Worm (Caenorhabditis elegans) whole organism, L4/young adult: ENCODE data around the gene Y45F10B.59.
"Not testable (repeated sequence)": the region's sequence is repeated elsewhere in the genome, so short reads cannot be mapped to it uniquely, and the experiment has no call there.

Experiments used
- W03F9.2 ChIP-seq: fragments of 150-350 bp; optimal IDR thresholded peaks from 2 replicates; lab custom pipeline; 2014; ENCODE audit warnings: missing biosample characterization, missing genetic modification characterization
- dao-5 ChIP-seq: sonication (generic microtip); optimal IDR thresholded peaks from 2 replicates; lab custom pipeline; 2016; ENCODE audit warnings: missing genotype, missing genetic modification characterization, moderate library complexity, missing compliant biosample characterization
- him-1 ChIP-seq: sonication (generic microtip); optimal IDR thresholded peaks from 2 replicates; lab custom pipeline; 2016; ENCODE audit warnings: missing genotype, missing genetic modification reagents, missing genetic modification characterization, missing compliant biosample characterization

Y45F10B.59 gene

ce11 chrIV:13588544-13589043 lies 13.8 kb upstream of the Y45F10B.59 start, which contains the start of gene sru-9:
sru-9 (plus strand) TSS chrIV:13588993.
- TF ChIP-seq him-1; dao-5; W03F9.2 (tag; lab: Kevin White, UChicago): not testable (repeated sequence)

ce11 chrIV:13591645-13592044 lies 10.8 kb upstream of the Y45F10B.59 start, which contains the start of gene tsp-5:
tsp-5 (minus strand) TSS chrIV:13591745.
- TF ChIP-seq him-1, result no peak
- no peak for TF ChIP-seq dao-5
- no peak for TF ChIP-seq W03F9.2 (tag; lab: Kevin White, UChicago)

ce11 chrIV:13593351-13593750 lies 9.1 kb upstream of the Y45F10B.59 start, which contains the start of gene Y45F10B.3:
Y45F10B.3 (plus strand) TSS chrIV:13593651.
- TF ChIP-seq him-1 (no peak), W03F9.2 (tag; lab: Kevin White, UChicago) (no peak), dao-5 (no peak)

DNA sequence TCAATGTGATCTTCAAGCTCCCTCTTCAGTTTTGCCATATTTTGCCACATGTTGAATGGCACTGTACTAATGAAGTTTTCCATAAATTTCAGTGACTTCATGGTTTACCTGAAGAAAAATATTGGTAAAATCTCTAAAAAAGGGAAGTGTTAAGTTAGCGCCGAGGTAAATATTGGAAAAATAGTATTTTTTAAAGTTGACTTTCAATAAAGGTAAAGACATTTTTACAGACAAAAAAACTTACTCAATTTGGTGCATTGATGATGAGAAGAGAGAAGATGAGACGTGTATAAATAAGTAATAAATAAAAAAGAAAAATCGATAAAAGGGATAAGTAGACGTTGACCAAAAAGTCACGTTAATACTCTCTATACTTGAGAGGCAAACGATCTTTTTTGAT lies 4.6 kb upstream of the Y45F10B.59 start, which contains the start of gene Y45F10B.9:
TSS of gene Y45F10B.9 (minus strand) at position 101 of the 400 bp plus-strand sequence.
- not testable (repeated sequence) for TF ChIP-seq W03F9.2 (tag; lab: Kevin White, UChicago); dao-5; him-1

ce11 chrIV:13600643-13601042 lies 1.8 kb upstream of the Y45F10B.59 start:
- TF ChIP-seq W03F9.2 (tag; lab: Kevin White, UChicago) (no peak), him-1 (no peak), dao-5 (no peak)

ce11 chrIV:13601428-13601827 lies 991 bp upstream of the Y45F10B.59 start:
- TF ChIP-seq him-1 (no peak), dao-5 (no peak)

- TF ChIP-seq W03F9.2 (tag; lab: Kevin White, UChicago) (no peak), him-1 (no peak), dao-5 (no peak)
Measured at ce11 chrIV:13609755-13610154, 7.3 kb downstream of the Y45F10B.59 start, which contains the start of gene C08F11.13. C08F11.13 (minus strand) TSS chrIV:13609892.

- TF ChIP-seq him-1, result no peak
- TF ChIP-seq W03F9.2 (tag; lab: Kevin White, UChicago), result no peak
- no peak for TF ChIP-seq dao-5
Measured at ce11 chrIV:13619203-13619602, 16.8 kb downstream of the Y45F10B.59 start, which contains the start of gene C08F11.3. C08F11.3 (plus strand) TSS chrIV:13619503.

ce11 chrIV:13623533-13623932 lies 21.1 kb downstream of the Y45F10B.59 start, which contains the start of gene C08F11.1:
C08F11.1 (plus strand) TSS chrIV:13623833.
- no peak for TF ChIP-seq him-1
- TF ChIP-seq W03F9.2 (tag; lab: Kevin White, UChicago), result no peak
- TF ChIP-seq dao-5, result no peak

ce11 chrIV:13626469-13626868 lies 24.1 kb downstream of the Y45F10B.59 start, which contains the start of gene sru-21:
sru-21 (plus strand) TSS chrIV:13626769.
- TF ChIP-seq him-1 (no peak), dao-5 (no peak)

- TF ChIP-seq dao-5 (no peak), him-1 (no peak), W03F9.2 (tag; lab: Kevin White, UChicago) (no peak)
Measured at ce11 chrIV:13632613-13633012, 30.2 kb downstream of the Y45F10B.59 start.

- TF ChIP-seq dao-5 (no peak), W03F9.2 (tag; lab: Kevin White, UChicago) (no peak), him-1 (no peak)
Measured at ce11 chrIV:13633165-13633564, 30.7 kb downstream of the Y45F10B.59 start, which contains the start of gene fbxa-98. fbxa-98 (plus strand) TSS chrIV:13633407.

ce11 chrIV:13636975-13637374 lies 34.6 kb downstream of the Y45F10B.59 start, which contains the start of gene C08F11.7:
C08F11.7 (plus strand) TSS chrIV:13637275.
- TF ChIP-seq him-1 (no peak), dao-5 (no peak), W03F9.2 (tag; lab: Kevin White, UChicago) (no peak)

ce11 chrIV:13639027-13639426 lies 36.6 kb downstream of the Y45F10B.59 start, which contains the start of gene ugt-22:
ugt-22 (plus strand) TSS chrIV:13639260.
- TF ChIP-seq dao-5, result no peak
- no peak for TF ChIP-seq W03F9.2 (tag; lab: Kevin White, UChicago)
- TF ChIP-seq him-1, result no peak

DNA sequence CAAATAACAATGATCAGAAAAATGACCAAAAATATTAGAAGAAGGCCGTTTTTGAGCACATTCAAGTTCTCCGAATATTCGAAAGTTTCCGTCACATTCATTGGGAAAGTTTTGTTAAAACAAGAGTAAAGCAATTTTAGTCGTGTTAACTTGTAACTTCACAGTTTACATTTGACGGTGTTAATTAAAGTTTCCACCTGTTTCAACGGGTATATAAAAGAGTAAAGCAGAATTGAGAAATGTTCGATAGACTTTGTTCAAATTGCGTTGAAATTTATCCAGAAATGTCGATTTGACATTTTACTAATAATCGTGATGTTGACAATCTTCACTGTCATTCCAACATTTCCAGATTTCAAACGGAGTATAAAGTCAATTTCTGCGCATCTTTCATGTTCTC lies 43.4 kb downstream of the Y45F10B.59 start, which contains the start of gene srz-29:
TSS of gene srz-29 (minus strand) at position 101 of the 400 bp plus-strand sequence.
- TF ChIP-seq him-1, result no peak
- TF ChIP-seq W03F9.2 (tag; lab: Kevin White, UChicago), result no peak
- TF ChIP-seq dao-5, result no peak
